Fruit fly (Drosophila melanogaster) whole organism, pupa: Measurements from ENCODE around the gene CG9171.
A peak's percentile ranks its signal among the peaks of the same experiment; 100 is the strongest.

ENCODE experiments used
- CG10348 ChIP-seq: fragments of 200-800 bp; sonication (Bioruptor generic); IDR thresholded peaks from 2 replicates; pipeline ENCODE4 v1.3.6; 2022; ENCODE audit warnings: missing biosample characterization, missing genetic modification characterization
- CG12605 ChIP-seq: fragments of 200-800 bp; sonication (Bioruptor generic); IDR thresholded peaks from 2 replicates; pipeline ENCODE4 v1.3.6; 2022; ENCODE audit warnings: missing biosample characterization, missing genetic modification characterization
- CG13204 ChIP-seq: fragments of 200-800 bp; sonication (Bioruptor generic); optimal IDR thresholded peaks from 2 replicates; lab custom pipeline; 2018; ENCODE audit warnings: missing biosample characterization, mild to moderate bottlenecking, missing genetic modification characterization, moderate library complexity
- CG14655 ChIP-seq: fragments of 200-800 bp; sonication (Bioruptor generic); optimal IDR thresholded peaks from 3 replicates; lab custom pipeline; 2017; ENCODE audit warnings: mild to moderate bottlenecking, missing biosample characterization, missing genetic modification reagents, missing genetic modification characterization
- CG15710 ChIP-seq: fragments of 200-800 bp; sonication (Bioruptor generic); optimal IDR thresholded peaks from 2 replicates; lab custom pipeline; 2018; ENCODE audit warnings: missing biosample characterization, mild to moderate bottlenecking, missing genetic modification characterization, moderate library complexity
- CG17806 ChIP-seq: fragments of 200-800 bp; sonication (Bioruptor generic); optimal IDR thresholded peaks from 2 replicates; lab custom pipeline; 2018; ENCODE audit warnings: missing biosample characterization, mild to moderate bottlenecking, missing genetic modification characterization, moderate library complexity
- CG32121 ChIP-seq: fragments of 200-800 bp; sonication (Bioruptor generic); IDR thresholded peaks from 2 replicates; pipeline ENCODE4 v1.3.6; 2022; ENCODE audit warnings: missing biosample characterization, missing genetic modification characterization
- CG34367 ChIP-seq: fragments of 200-800 bp; sonication (Bioruptor generic); optimal IDR thresholded peaks from 2 replicates; lab custom pipeline; 2018; ENCODE audit warnings: missing biosample characterization, mild to moderate bottlenecking, missing genetic modification characterization
- CG4496 ChIP-seq: fragments of 200-800 bp; sonication (Bioruptor generic); IDR thresholded peaks from 3 replicates; pipeline ENCODE4 v1.3.6; 2022; ENCODE audit warnings: missing biosample characterization, missing genetic modification characterization
- CG8159 ChIP-seq: fragments of 200-800 bp; sonication (Bioruptor generic); optimal IDR thresholded peaks from 3 replicates; lab custom pipeline; 2018; ENCODE audit warnings: missing biosample characterization, mild to moderate bottlenecking, missing genetic modification characterization, moderate library complexity
- CG8301 ChIP-seq: fragments of 200-800 bp; sonication (Bioruptor generic); optimal IDR thresholded peaks from 2 replicates; lab custom pipeline; 2018; ENCODE audit warnings: missing biosample characterization, mild to moderate bottlenecking, missing genetic modification characterization
- CG9948 ChIP-seq: fragments of 200-800 bp; sonication (Bioruptor generic); optimal IDR thresholded peaks from 2 replicates; lab custom pipeline; 2018; ENCODE audit warnings: missing biosample characterization, mild to moderate bottlenecking, missing genetic modification characterization, moderate library complexity
- D1 ChIP-seq: fragments of 200-800 bp; sonication (Bioruptor generic); optimal IDR thresholded peaks from 2 replicates; lab custom pipeline; 2018; ENCODE audit warnings: missing biosample characterization, mild to moderate bottlenecking, missing genetic modification characterization, moderate library complexity
- EcR ChIP-seq: fragments of 200-800 bp; sonication (Bioruptor generic); optimal IDR thresholded peaks from 3 replicates; lab custom pipeline; 2019; ENCODE audit warnings: missing biosample characterization, missing genetic modification characterization, mild to moderate bottlenecking, moderate library complexity, missing genetic modification reagents
- Ets98B ChIP-seq: fragments of 200-800 bp; sonication (Bioruptor generic); IDR thresholded peaks from 2 replicates; pipeline ENCODE4 v1.3.6; 2022; ENCODE audit warnings: missing biosample characterization, missing genetic modification characterization
- Pif1A ChIP-seq: fragments of 200-800 bp; sonication (Bioruptor generic); optimal IDR thresholded peaks from 3 replicates; lab custom pipeline; 2016; ENCODE audit warnings: missing biosample characterization, missing genetic modification characterization
- Pif1B ChIP-seq: fragments of 200-800 bp; sonication (Bioruptor generic); optimal IDR thresholded peaks from 3 replicates; lab custom pipeline; 2016; ENCODE audit warnings: missing biosample characterization, missing genetic modification characterization
- Snoo ChIP-seq: fragments of 200-800 bp; sonication (Bioruptor generic); optimal IDR thresholded peaks from 3 replicates; lab custom pipeline; 2017; ENCODE audit warnings: missing biosample characterization, mild to moderate bottlenecking, missing genetic modification characterization, inconsistent platforms
- fd96Ca ChIP-seq: fragments of 200-800 bp; sonication (Bioruptor generic); IDR thresholded peaks from 3 replicates; pipeline ENCODE4 v1.3.6; 2022; ENCODE audit warnings: missing biosample characterization, missing genetic modification characterization
- gl ChIP-seq: fragments of 200-800 bp; sonication (Bioruptor generic); optimal IDR thresholded peaks from 2 replicates; lab custom pipeline; 2018; ENCODE audit warnings: missing biosample characterization, mild to moderate bottlenecking, missing genetic modification characterization
- rn ChIP-seq: fragments of 200-800 bp; sonication (Bioruptor generic); IDR thresholded peaks from 2 replicates; pipeline ENCODE4 v1.3.6; 2022; ENCODE audit warnings: missing biosample characterization, missing genetic modification characterization

Gene CG9171

dm6 chr2L:5795192-5795591 is 4.9 kb downstream of the CG9171 start:
- TF ChIP-seq Pif1B (GFP tag; lab: Kevin White, UChicago) (no peak), CG8159 (tag; lab: Kevin White, UChicago) (no peak), CG34367 (tag; lab: Kevin White, UChicago) (no peak), CG8301 (tag; lab: Kevin White, UChicago) (peak; percentile 40), CG12605 (GFP tag; lab: Robert Waterston, UW) (no peak), CG15710 (tag; lab: Kevin White, UChicago) (no peak), D1 (tag; lab: Kevin White, UChicago) (no peak), CG14655 (GFP tag; lab: Kevin White, UChicago) (peak; percentile 58), rn (GFP tag; lab: Robert Waterston, UW) (no peak)

dm6 chr2L:5793098-5793497 is 7.0 kb downstream of the CG9171 start:
- TF ChIP-seq Snoo (tag; lab: Kevin White, UChicago) (no peak), CG32121 (no peak), EcR (GFP tag; lab: Kevin White, UChicago) (no peak)

- no peak for TF ChIP-seq Ets98B (GFP tag; lab: Robert Waterston, UW)
- TF ChIP-seq fd96Ca (GFP tag; lab: Robert Waterston, UW): no peak
- no peak for TF ChIP-seq CG9948 (tag; lab: Kevin White, UChicago)
- TF ChIP-seq, all 21 proteins: peak for 0
Measured at dm6 chr2L:5790799-5791526, 9.1 kb downstream of the CG9171 start.

- no peak for TF ChIP-seq CG10348 (GFP tag; lab: Robert Waterston, UW)
- no peak for TF ChIP-seq fd96Ca (GFP tag; lab: Robert Waterston, UW)
- TF ChIP-seq rn (GFP tag; lab: Robert Waterston, UW): no peak
- TF ChIP-seq gl: no peak
- no peak for TF ChIP-seq CG9948 (tag; lab: Kevin White, UChicago)
- TF ChIP-seq CG8159 (tag; lab: Kevin White, UChicago): no peak
- no peak for TF ChIP-seq EcR (GFP tag; lab: Kevin White, UChicago)
- TF ChIP-seq Snoo (tag; lab: Kevin White, UChicago): no peak
- TF ChIP-seq CG14655 (GFP tag; lab: Kevin White, UChicago): no peak
- TF ChIP-seq CG4496 (GFP tag; lab: Robert Waterston, UW): no peak
Measured at dm6 chr2L:5789268-5789667, 10.8 kb downstream of the CG9171 start.

dm6 chr2L:5783731-5784130 is 16.3 kb downstream of the CG9171 start, which contains the start of gene CG31913:
CG31913 (plus strand) TSS chr2L:5784031.
- TF ChIP-seq CG10348 (GFP tag; lab: Robert Waterston, UW) (no peak), rn (GFP tag; lab: Robert Waterston, UW) (no peak), CG8159 (tag; lab: Kevin White, UChicago) (no peak), CG9948 (tag; lab: Kevin White, UChicago) (no peak), CG13204 (GFP tag; lab: Kevin White, UChicago) (peak; percentile 41), CG32121 (no peak), gl (no peak), EcR (GFP tag; lab: Kevin White, UChicago) (peak; percentile 64), CG14655 (GFP tag; lab: Kevin White, UChicago) (no peak), CG15710 (tag; lab: Kevin White, UChicago) (no peak)
- TF ChIP-seq, all 21 proteins: peak for 2

dm6 chr2L:5782866-5783265 is 17.2 kb downstream of the CG9171 start:
- no peak for TF ChIP-seq CG9948 (tag; lab: Kevin White, UChicago)
- TF ChIP-seq CG17806 (tag; lab: Kevin White, UChicago): no peak
- no peak for TF ChIP-seq CG8159 (tag; lab: Kevin White, UChicago)
- TF ChIP-seq Pif1A (GFP tag; lab: Kevin White, UChicago): no peak
- no peak for TF ChIP-seq CG4496 (GFP tag; lab: Robert Waterston, UW)
- no peak for TF ChIP-seq gl
- no peak for TF ChIP-seq CG10348 (GFP tag; lab: Robert Waterston, UW)
- no peak for TF ChIP-seq Snoo (tag; lab: Kevin White, UChicago)
- no peak for TF ChIP-seq CG13204 (GFP tag; lab: Kevin White, UChicago)
- no peak for TF ChIP-seq fd96Ca (GFP tag; lab: Robert Waterston, UW)
- no peak for TF ChIP-seq CG8301 (tag; lab: Kevin White, UChicago)
- TF ChIP-seq D1 (tag; lab: Kevin White, UChicago): no peak
- TF ChIP-seq EcR (GFP tag; lab: Kevin White, UChicago): no peak
- TF ChIP-seq Ets98B (GFP tag; lab: Robert Waterston, UW): no peak
- TF ChIP-seq CG34367 (tag; lab: Kevin White, UChicago): no peak

- TF ChIP-seq CG9948 (tag; lab: Kevin White, UChicago) (peak; percentile 37), Pif1A (GFP tag; lab: Kevin White, UChicago) (peak; percentile 18), Pif1B (GFP tag; lab: Kevin White, UChicago) (peak; percentile 36), Snoo (tag; lab: Kevin White, UChicago) (no peak), CG17806 (tag; lab: Kevin White, UChicago) (peak; percentile 27), CG13204 (GFP tag; lab: Kevin White, UChicago) (peak; percentile 15), CG34367 (tag; lab: Kevin White, UChicago) (no peak), fd96Ca (GFP tag; lab: Robert Waterston, UW) (no peak; the same call in 2 of the 3 replicates), CG15710 (tag; lab: Kevin White, UChicago) (peak; percentile 20), CG8301 (tag; lab: Kevin White, UChicago) (peak; percentile 11), CG4496 (GFP tag; lab: Robert Waterston, UW) (peak; percentile 36; the same call in 2 of the 3 replicates)
- TF ChIP-seq, all 21 proteins: peak for 8
Measured at dm6 chr2L:5781181-5781580, 18.9 kb downstream of the CG9171 start.
